Fruit fly (Drosophila melanogaster): Measurements from ENCODE around the gene Pkc98E.

The Pkc98E gene

dm6 chr3R:29088938-29089661 is 50.1 kb downstream of the Pkc98E start (continued):
- peak; percentile 40 for TF ChIP-seq Antp (GFP tag; optimal IDR thresholded peaks at IDR 0.05)
- peak; percentile 62 for TF ChIP-seq CG3065 (GFP tag; optimal IDR thresholded peaks at IDR 0.05)
- no peak for TF ChIP-seq CG2889 (GFP tag; IDR thresholded peaks at IDR 0.05)
- TF ChIP-seq chm (GFP tag; IDR thresholded peaks at IDR 0.05): peak; percentile 10; the same call in 1 of the 2 replicates
- peak; percentile 45 for TF ChIP-seq CG15601 (tag; optimal IDR thresholded peaks at IDR 0.05)
- TF ChIP-seq dmrt99B (tag; optimal IDR thresholded peaks at IDR 0.05): peak; percentile 88
- peak; percentile 27; the same call in 1 of the 2 replicates for TF ChIP-seq E2f2 (GFP tag; IDR thresholded peaks at IDR 0.05)
- TF ChIP-seq ase (GFP tag; IDR thresholded peaks at IDR 0.05): peak; percentile 37; the same call in 1 of the 3 replicates
- TF ChIP-seq CG33213 (GFP tag; optimal IDR thresholded peaks at IDR 0.05): peak; percentile 38
- TF ChIP-seq CG17802 (tag; optimal IDR thresholded peaks at IDR 0.05): peak; percentile 1
- peak; percentile 63 for TF ChIP-seq CG18764 (GFP tag; optimal IDR thresholded peaks at IDR 0.05)
- TF ChIP-seq CG6854 (GFP tag; optimal IDR thresholded peaks at IDR 0.05): peak; percentile 43
- no peak for TF ChIP-seq CG42726 (GFP tag; IDR thresholded peaks at IDR 0.05; ENCODE audit: partially characterized antibody)
- no peak for TF ChIP-seq sima (GFP tag; optimal IDR thresholded peaks at IDR 0.05)
- no peak for TF ChIP-seq hth (optimal IDR thresholded peaks at IDR 0.05)
- peak in 1 of 2 experiments; percentile 83 for TF ChIP-seq Hr78 (GFP tag; optimal IDR thresholded peaks at IDR 0.05)
- no peak for TF ChIP-seq CG2116 (GFP tag; optimal IDR thresholded peaks at IDR 0.05)
- no peak for TF ChIP-seq usp (GFP tag; optimal IDR thresholded peaks at IDR 0.05)
- TF ChIP-seq pho (GFP tag; optimal IDR thresholded peaks at IDR 0.05): no peak
- TF ChIP-seq Atf-2 (GFP tag; optimal IDR thresholded peaks at IDR 0.05): peak; percentile 60
- TF ChIP-seq CG10147 (GFP tag; optimal IDR thresholded peaks at IDR 0.05): peak; percentile 64
- peak; percentile 54 for TF ChIP-seq CG12104 (GFP tag; optimal IDR thresholded peaks at IDR 0.05)
- TF ChIP-seq CG2120 (GFP tag; optimal IDR thresholded peaks at IDR 0.05): peak; percentile 68
- no peak for TF ChIP-seq Hr39 (optimal IDR thresholded peaks at IDR 0.05)
- TF ChIP-seq eyg (GFP tag; optimal IDR thresholded peaks at IDR 0.05): no peak
- 0 out of 2 replicates have a peak, but pooled peaks have one; percentile 28 for TF ChIP-seq al (GFP tag; IDR thresholded peaks at IDR 0.05)
- no peak for TF ChIP-seq CG14965 (GFP tag; optimal IDR thresholded peaks at IDR 0.05; ENCODE audit: borderline replicate concordance)
- peak in 1 of 3 experiments; percentile 70 for TF ChIP-seq lola (GFP tag; optimal IDR thresholded peaks at IDR 0.05)
- TF ChIP-seq Tbp (GFP tag; optimal IDR thresholded peaks at IDR 0.05): no peak
- TF ChIP-seq croc (GFP tag; conservative IDR thresholded peaks at IDR 0.05): peak; percentile 44; the same call in 2 of the 3 replicates
- no peak for TF ChIP-seq CG7987 (GFP tag; optimal IDR thresholded peaks at IDR 0.05)
- peak; percentile 67 for TF ChIP-seq Hand (GFP tag; optimal IDR thresholded peaks at IDR 0.05)
- no peak for TF ChIP-seq gsb (GFP tag; IDR thresholded peaks at IDR 0.05)
- TF ChIP-seq gce (GFP tag; IDR thresholded peaks at IDR 0.05): 0 out of 3 replicates have a peak, but pooled peaks have one; percentile 41
- TF ChIP-seq ranshi (GFP tag; IDR thresholded peaks at IDR 0.05): peak; percentile 62; the same call in 1 of the 2 replicates
- TF ChIP-seq CG14710 (tag; optimal IDR thresholded peaks at IDR 0.05): peak; percentile 74
- TF ChIP-seq aop (GFP tag; IDR thresholded peaks at IDR 0.05): no peak
- peak; percentile 76 for TF ChIP-seq CG30403 (GFP tag; optimal IDR thresholded peaks at IDR 0.05)
- TF ChIP-seq Nf-YC (tag; optimal IDR thresholded peaks at IDR 0.05): peak; percentile 20
- no peak for TF ChIP-seq CG17912 (GFP tag; optimal IDR thresholded peaks at IDR 0.05)
- peak; percentile 60 for TF ChIP-seq Abd-B (GFP tag; optimal IDR thresholded peaks at IDR 0.05)
- no peak for TF ChIP-seq CG43689 (GFP tag; IDR thresholded peaks at IDR 0.05)
- no peak for TF ChIP-seq ham (GFP tag; IDR thresholded peaks at IDR 0.05)
- no peak for TF ChIP-seq bigmax (GFP tag; optimal IDR thresholded peaks at IDR 0.05)
- peak; percentile 36 for TF ChIP-seq Six4 (GFP tag; optimal IDR thresholded peaks at IDR 0.05)
- peak; percentile 35 for TF ChIP-seq onecut (GFP tag; IDR thresholded peaks at IDR 0.05)
- TF ChIP-seq ewg (GFP tag; optimal IDR thresholded peaks at IDR 0.05): peak; percentile 76
- peak; percentile 2 for TF ChIP-seq CG10431 (GFP tag; optimal IDR thresholded peaks at IDR 0.05)
- TF ChIP-seq CG15073 (GFP tag; optimal IDR thresholded peaks at IDR 0.05): no peak
- TF ChIP-seq z (GFP tag; IDR thresholded peaks at IDR 0.05): 0 out of 3 replicates have a peak, but pooled peaks have one; percentile 15
